Fruit fly (Drosophila melanogaster) whole organism, prepupa: ENCODE data around the gene Ccp84Af.

Experiments used
- Blimp-1 ChIP-seq: fragments of 200-800 bp; sonication (Bioruptor generic); optimal IDR thresholded peaks from 3 replicates; lab custom pipeline; 2017; ENCODE audit warnings: missing biosample characterization, missing genetic modification characterization, mild to moderate bottlenecking, moderate library complexity, missing genetic modification reagents
- CG10631 ChIP-seq: fragments of 200-800 bp; sonication (Bioruptor generic); optimal IDR thresholded peaks from 2 replicates; lab custom pipeline; 2016; ENCODE audit warnings: missing biosample characterization, missing genetic modification characterization
- CG10669 ChIP-seq: fragments of 200-800 bp; sonication (Bioruptor generic); optimal IDR thresholded peaks from 3 replicates; lab custom pipeline; 2018; ENCODE audit warnings: missing biosample characterization, mild to moderate bottlenecking, missing genetic modification characterization, moderate library complexity
- CG11294 ChIP-seq: fragments of 200-800 bp; sonication (Bioruptor generic); IDR thresholded peaks from 2 replicates; pipeline ENCODE4 v1.3.6; 2022; ENCODE audit warnings: missing biosample characterization, missing genetic modification characterization
- CG15336 ChIP-seq: fragments of 200-800 bp; sonication (Bioruptor generic); IDR thresholded peaks from 2 replicates; pipeline ENCODE4 v1.3.6; 2022; ENCODE audit warnings: missing biosample characterization, missing genetic modification characterization
- CG1621 ChIP-seq: fragments of 200-800 bp; sonication (Bioruptor generic); optimal IDR thresholded peaks from 3 replicates; lab custom pipeline; 2018; ENCODE audit warnings: missing biosample characterization, mild to moderate bottlenecking, missing genetic modification characterization
- CG32006 ChIP-seq: fragments of 200-800 bp; sonication (Bioruptor generic); optimal IDR thresholded peaks from 3 replicates; lab custom pipeline; 2017; ENCODE audit warnings: missing biosample characterization, mild to moderate bottlenecking, missing genetic modification characterization
- CG3919 ChIP-seq: fragments of 200-800 bp; sonication (Bioruptor generic); optimal IDR thresholded peaks from 3 replicates; lab custom pipeline; 2016; ENCODE audit warnings: missing biosample characterization, missing genetic modification characterization
- CG4318 ChIP-seq: fragments of 200-800 bp; sonication (Bioruptor generic); optimal IDR thresholded peaks from 3 replicates; lab custom pipeline; 2017; ENCODE audit warnings: missing biosample characterization, mild to moderate bottlenecking, missing genetic modification characterization
- CG6163 ChIP-seq: fragments of 200-800 bp; sonication (Bioruptor generic); IDR thresholded peaks from 3 replicates; pipeline ENCODE4 v1.3.6; 2022; ENCODE audit warnings: missing biosample characterization, missing genetic modification characterization
- CG6792 ChIP-seq: fragments of 200-800 bp; sonication (Bioruptor generic); optimal IDR thresholded peaks from 3 replicates; lab custom pipeline; 2016; ENCODE audit warnings: missing biosample characterization, missing genetic modification characterization
- CG6808 ChIP-seq: fragments of 200-800 bp; sonication (Bioruptor generic); optimal IDR thresholded peaks from 3 replicates; lab custom pipeline; 2017; ENCODE audit warnings: missing biosample characterization, missing genetic modification characterization, mild to moderate bottlenecking, moderate library complexity, missing genetic modification reagents
- CG7368 ChIP-seq: fragments of 200-800 bp; sonication (Bioruptor generic); optimal IDR thresholded peaks from 3 replicates; lab custom pipeline; 2016; ENCODE audit warnings: missing biosample characterization, missing genetic modification characterization
- CG8119 ChIP-seq: fragments of 200-800 bp; sonication (Bioruptor generic); IDR thresholded peaks from 3 replicates; pipeline ENCODE4 v1.3.6; 2022; ENCODE audit warnings: missing biosample characterization, missing genetic modification characterization
- CG8632 ChIP-seq: fragments of 200-800 bp; sonication (Bioruptor generic); optimal IDR thresholded peaks from 3 replicates; lab custom pipeline; 2016; ENCODE audit warnings: missing biosample characterization, missing genetic modification characterization
- CG9139 ChIP-seq: fragments of 200-800 bp; sonication (Bioruptor generic); optimal IDR thresholded peaks from 3 replicates; lab custom pipeline; 2017; ENCODE audit warnings: missing biosample characterization, mild to moderate bottlenecking, missing genetic modification characterization
- Eip75B ChIP-seq: fragments of 200-800 bp; sonication (Bioruptor generic); optimal IDR thresholded peaks from 3 replicates; lab custom pipeline; 2016; ENCODE audit warnings: missing biosample characterization, missing genetic modification characterization
- Eip78C ChIP-seq: fragments of 200-800 bp; sonication (Bioruptor generic); peaks from one replicate; lab custom pipeline; 2016; ENCODE audit warnings: missing biosample characterization, missing genetic modification characterization
- Eip93F ChIP-seq: fragments of 200-800 bp; sonication (Bioruptor generic); optimal IDR thresholded peaks from 2 replicates; lab custom pipeline; 2016; ENCODE audit warnings: missing biosample characterization, mild to moderate bottlenecking, missing genetic modification characterization
- Ets21C ChIP-seq: fragments of 200-800 bp; sonication (Bioruptor generic); optimal IDR thresholded peaks from 3 replicates; lab custom pipeline; 2016; ENCODE audit warnings: missing biosample characterization, missing genetic modification characterization
- Hr38 ChIP-seq: sonication (Bioruptor generic); optimal IDR thresholded peaks from 2 replicates; lab custom pipeline; 2016; ENCODE audit warnings: missing biosample characterization, missing genetic modification characterization
- Hr39 ChIP-seq: fragments of 200-800 bp; sonication (Bioruptor generic); optimal IDR thresholded peaks from 2 replicates; lab custom pipeline; 2016; ENCODE audit warnings: missing biosample characterization, missing genetic modification characterization
- Hr4 ChIP-seq: fragments of 200-800 bp; sonication (Bioruptor generic); optimal IDR thresholded peaks from 3 replicates; lab custom pipeline; 2016; ENCODE audit warnings: missing biosample characterization, missing genetic modification characterization
- Met ChIP-seq: fragments of 200-800 bp; sonication (Bioruptor generic); optimal IDR thresholded peaks from 3 replicates; lab custom pipeline; 2016; ENCODE audit warnings: missing biosample characterization, missing genetic modification characterization
- OdsH ChIP-seq: fragments of 200-800 bp; sonication (Bioruptor generic); optimal IDR thresholded peaks from 3 replicates; lab custom pipeline; 2016; ENCODE audit warnings: missing biosample characterization, missing genetic modification characterization
- Smox ChIP-seq: fragments of 200-800 bp; sonication (Bioruptor generic); optimal IDR thresholded peaks from 3 replicates; lab custom pipeline; 2016; ENCODE audit warnings: missing biosample characterization, missing genetic modification characterization
- Sox14 ChIP-seq: fragments of 200-800 bp; sonication (Bioruptor generic); optimal IDR thresholded peaks from 3 replicates; lab custom pipeline; 2016; ENCODE audit warnings: missing biosample characterization, missing genetic modification characterization
- Sox15 ChIP-seq: fragments of 200-800 bp; sonication (Bioruptor generic); optimal IDR thresholded peaks from 3 replicates; lab custom pipeline; 2016; ENCODE audit warnings: missing biosample characterization, missing genetic modification characterization
- achi ChIP-seq: fragments of 200-800 bp; sonication (Bioruptor generic); optimal IDR thresholded peaks from 3 replicates; lab custom pipeline; 2016; ENCODE audit warnings: missing biosample characterization, missing genetic modification characterization
- eg ChIP-seq: fragments of 200-800 bp; sonication (Bioruptor generic); IDR thresholded peaks from 3 replicates; pipeline ENCODE4 v1.3.6; 2022; ENCODE audit warnings: missing biosample characterization, missing genetic modification characterization
- fkh ChIP-seq: fragments of 200-800 bp; sonication (Bioruptor generic); optimal IDR thresholded peaks from 3 replicates; lab custom pipeline; 2017; ENCODE audit warnings: missing biosample characterization, mild to moderate bottlenecking, missing genetic modification characterization, moderate library complexity
- pdm3 ChIP-seq: fragments of 200-800 bp; sonication (Bioruptor generic); optimal IDR thresholded peaks from 3 replicates; lab custom pipeline; 2016; ENCODE audit warnings: missing biosample characterization, missing genetic modification characterization
- ss ChIP-seq, 2 experiments: fragments of 200-800 bp; sonication (Bioruptor generic); optimal IDR thresholded peaks; 2 replicates in 1 of 2; 3 replicates in 1 of 2; lab custom pipeline; 2017 to 2018; ENCODE audit warnings: mild to moderate bottlenecking in 2 of 2, missing biosample characterization in 2 of 2, missing genetic modification characterization in 2 of 2, moderate library complexity in 1 of 2
- svp ChIP-seq: fragments of 200-800 bp; sonication (Bioruptor generic); peaks from one replicate; lab custom pipeline; 2016; ENCODE audit warnings: missing biosample characterization, missing genetic modification characterization

The Ccp84Af gene

dm6 chr3R:6690139-6690538 is at the start of gene Ccp84Af:
Gene Ccp84Af (minus strand): TSS chr3R:6690239.
- no peak for TF ChIP-seq CG9139 (GFP tag; lab: Kevin White, UChicago)
- TF ChIP-seq CG6808 (GFP tag; lab: Kevin White, UChicago): no peak
- no peak for TF ChIP-seq CG4318 (GFP tag; lab: Kevin White, UChicago)
- TF ChIP-seq, all 60 proteins: peak for 0

- TF ChIP-seq Sox14: no peak
- TF ChIP-seq, all 60 proteins: peak for 0
These were observed 45.7 kb upstream of the Ccp84Af start for dm6 chr3R:6735722-6736121.

- TF ChIP-seq eg (GFP tag; lab: Robert Waterston, UW): no peak
- no peak for TF ChIP-seq CG11294 (GFP tag; lab: Robert Waterston, UW)
- peak in 1 of 2 experiments; percentile 62 for TF ChIP-seq ss (GFP tag; optimal IDR thresholded peaks at IDR 0.05; lab: Kevin White, UChicago)
- TF ChIP-seq CG32006 (GFP tag; lab: Kevin White, UChicago): no peak
- no peak for TF ChIP-seq CG7368 (GFP tag; lab: Kevin White, UChicago)
- no peak for TF ChIP-seq Sox15 (GFP tag; lab: Kevin White, UChicago)
- TF ChIP-seq Eip93F (GFP tag; lab: Kevin White, UChicago): no peak
- no peak for TF ChIP-seq pdm3 (GFP tag; lab: Kevin White, UChicago)
- no peak for TF ChIP-seq Hr39 (GFP tag; lab: Kevin White, UChicago)
These were observed 36.1 kb upstream of the Ccp84Af start for dm6 chr3R:6726119-6726518.

dm6 chr3R:6723537-6724171 is 33.6 kb upstream of the Ccp84Af start:
- TF ChIP-seq Eip75B (GFP tag; lab: Kevin White, UChicago) (no peak), CG10669 (GFP tag; lab: Kevin White, UChicago) (peak; percentile 23), CG1621 (tag; lab: Kevin White, UChicago) (no peak), CG3919 (GFP tag; lab: Kevin White, UChicago) (peak; percentile 1), CG6163 (GFP tag; lab: Robert Waterston, UW) (no peak), CG10631 (peak; percentile 16), CG32006 (GFP tag; lab: Kevin White, UChicago) (peak; percentile 37), fkh (GFP tag; lab: Kevin White, UChicago) (peak; percentile 37), Hr38 (GFP tag; lab: Kevin White, UChicago) (no peak), CG15336 (no peak), svp (GFP tag; lab: Kevin White, UChicago) (peak; percentile 58), Smox (GFP tag; lab: Kevin White, UChicago) (no peak), Ets21C (GFP tag; lab: Kevin White, UChicago) (no peak), CG6808 (GFP tag; lab: Kevin White, UChicago) (peak; percentile 4), achi (peak; percentile 12), Blimp-1 (no peak), Eip78C (peak; percentile 27), Hr4 (GFP tag; lab: Kevin White, UChicago) (peak; percentile 21), CG9139 (GFP tag; lab: Kevin White, UChicago) (no peak), CG6792 (GFP tag; lab: Kevin White, UChicago) (no peak)

- TF ChIP-seq Ets21C (GFP tag; lab: Kevin White, UChicago) (no peak), CG8632 (GFP tag; lab: Kevin White, UChicago) (no peak), CG1621 (tag; lab: Kevin White, UChicago) (no peak)
These were observed 18.8 kb upstream of the Ccp84Af start for dm6 chr3R:6708858-6709257.

dm6 chr3R:6706327-6706726 is 16.3 kb upstream of the Ccp84Af start:
- no peak for TF ChIP-seq Met (GFP tag; lab: Kevin White, UChicago)
- TF ChIP-seq CG8119: no peak
- no peak for TF ChIP-seq CG3919 (GFP tag; lab: Kevin White, UChicago)
- TF ChIP-seq Blimp-1: no peak
- no peak for TF ChIP-seq CG8632 (GFP tag; lab: Kevin White, UChicago)
- no peak for TF ChIP-seq Sox14
- no peak for TF ChIP-seq OdsH (GFP tag; lab: Kevin White, UChicago)
- no peak for TF ChIP-seq pdm3 (GFP tag; lab: Kevin White, UChicago)
- TF ChIP-seq, all 60 proteins: peak for 0
